Worm (Caenorhabditis elegans) whole organism, young adult: ENCODE data around the gene egl-38.

Source experiments
- hsf-1 ChIP-seq: fragments of 200-800 bp; sonication (Bioruptor generic); IDR thresholded peaks from 2 replicates; pipeline ENCODE4 v1.3.6; 2022; ENCODE audit warnings: missing genetic modification reagents, missing genetic modification characterization, missing compliant biosample characterization
- madf-6 ChIP-seq: fragments of 200-800 bp; sonication (Bioruptor generic); IDR thresholded peaks from 2 replicates; pipeline ENCODE4 v1.3.6; 2022; ENCODE audit warnings: missing genetic modification reagents, missing genetic modification characterization, missing compliant biosample characterization
- snpc-3.4 ChIP-seq: sonication (generic microtip); optimal IDR thresholded peaks from 2 replicates; lab custom pipeline; 2017; ENCODE audit warnings: missing genetic modification characterization, mild to moderate bottlenecking, missing compliant biosample characterization, antibody characterized with exemption, moderate library complexity, missing genotype, missing genetic modification reagents

DNA sequence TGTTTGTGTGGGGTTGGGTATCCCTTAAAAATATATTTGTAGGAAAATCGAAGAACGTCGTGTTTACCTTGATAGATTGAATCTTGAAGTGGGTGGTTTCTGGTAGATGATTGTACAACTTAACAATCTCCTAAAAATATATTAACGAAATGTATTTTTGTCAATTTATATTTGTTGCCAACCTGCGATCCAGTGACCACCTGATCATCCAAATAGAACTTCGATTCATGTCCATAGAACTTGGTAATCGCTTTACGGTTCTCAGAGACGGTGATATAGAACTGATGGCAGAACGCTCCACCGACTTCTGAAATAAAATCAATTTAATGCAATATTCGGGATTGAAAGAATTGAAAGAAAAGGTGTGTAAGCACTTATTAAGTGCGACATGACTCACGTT is 18.1 kb upstream of the egl-38 start:
- TF ChIP-seq madf-6 (GFP tag; lab: Robert Waterston, UW) = no peak; the same call in 1 of the 2 replicates
- no peak for TF ChIP-seq hsf-1 (GFP tag; lab: Robert Waterston, UW)
- no peak for TF ChIP-seq snpc-3.4 (tag; lab: Kevin White, UChicago)
